Fruit fly (Drosophila melanogaster) whole organism, embryonic: ENCODE data around the gene CG1136.

Experiments used
- Blimp-1 ChIP-seq: fragments of 200-800 bp; sonication (Bioruptor generic); optimal IDR thresholded peaks from 3 replicates; lab custom pipeline; 2018; ENCODE audit warnings: missing biosample characterization, missing genetic modification characterization, mild to moderate bottlenecking, moderate library complexity, missing genetic modification reagents
- C15 ChIP-seq: fragments of 200-800 bp; sonication (Bioruptor generic); IDR thresholded peaks from 3 replicates; pipeline ENCODE4 v1.3.6; 2022; ENCODE audit warnings: missing biosample characterization, missing genetic modification characterization
- CG1024 ChIP-seq: fragments of 200-800 bp; sonication (Bioruptor generic); IDR thresholded peaks from 2 replicates; pipeline ENCODE4 v1.3.6; 2022; ENCODE audit warnings: missing biosample characterization, missing genetic modification characterization
- CG10565 ChIP-seq: fragments of 200-800 bp; sonication (Bioruptor generic); optimal IDR thresholded peaks from 3 replicates; lab custom pipeline; 2016; ENCODE audit warnings: missing biosample characterization, mild to moderate bottlenecking, missing genetic modification characterization
- CG11247 ChIP-seq: fragments of 200-800 bp; sonication (Bioruptor generic); IDR thresholded peaks from 2 replicates; pipeline ENCODE4 v1.3.6; 2022; ENCODE audit warnings: missing biosample characterization, missing genetic modification characterization
- CG13424 ChIP-seq: fragments of 200-800 bp; sonication (Bioruptor generic); optimal IDR thresholded peaks from 2 replicates; lab custom pipeline; 2019; ENCODE audit warnings: missing biosample characterization, mild to moderate bottlenecking, missing genetic modification characterization, moderate library complexity
- CG13624 ChIP-seq: fragments of 200-800 bp; sonication (Bioruptor generic); optimal IDR thresholded peaks from 2 replicates; lab custom pipeline; 2016; ENCODE audit warnings: missing biosample characterization, missing genetic modification characterization
- CG14860 ChIP-seq: fragments of 200-800 bp; sonication (Bioruptor generic); IDR thresholded peaks from 3 replicates; pipeline ENCODE4 v1.3.6; 2022; ENCODE audit warnings: missing biosample characterization, missing genetic modification characterization; ENCODE audit not compliant: partially characterized antibody
- CG17361 ChIP-seq: fragments of 200-800 bp; sonication (Bioruptor generic); IDR thresholded peaks from 3 replicates; pipeline ENCODE4 v1.3.6; 2022; ENCODE audit warnings: missing biosample characterization, missing genetic modification characterization
- CG2116 ChIP-seq: fragments of 200-800 bp; sonication (Bioruptor generic); optimal IDR thresholded peaks from 3 replicates; lab custom pipeline; 2018; ENCODE audit warnings: missing biosample characterization, mild to moderate bottlenecking, missing genetic modification characterization
- CG2202 ChIP-seq: fragments of 200-800 bp; sonication (Bioruptor generic); optimal IDR thresholded peaks from 2 replicates; lab custom pipeline; 2018; ENCODE audit warnings: missing biosample characterization, mild to moderate bottlenecking, missing genetic modification characterization
- CG3065 ChIP-seq: fragments of 200-800 bp; sonication (Bioruptor generic); optimal IDR thresholded peaks from 2 replicates; lab custom pipeline; 2016; ENCODE audit warnings: missing biosample characterization, missing genetic modification characterization
- CG33213 ChIP-seq: fragments of 200-800 bp; sonication (Bioruptor generic); optimal IDR thresholded peaks from 3 replicates; lab custom pipeline; 2016; ENCODE audit warnings: missing biosample characterization, missing genetic modification characterization
- CG4328 ChIP-seq: fragments of 200-800 bp; sonication (Bioruptor generic); optimal IDR thresholded peaks from 3 replicates; lab custom pipeline; 2017; ENCODE audit warnings: missing biosample characterization, missing genetic modification reagents, missing genetic modification characterization
- CG4404 ChIP-seq: fragments of 200-800 bp; sonication (Bioruptor generic); IDR thresholded peaks from 2 replicates; pipeline ENCODE4 v1.3.6; 2022; ENCODE audit warnings: missing biosample characterization, missing genetic modification characterization
- CG4617 ChIP-seq: fragments of 200-800 bp; sonication (Bioruptor generic); optimal IDR thresholded peaks from 3 replicates; lab custom pipeline; 2016; ENCODE audit warnings: missing biosample characterization, missing genetic modification characterization, borderline replicate concordance
- CG4820 ChIP-seq: fragments of 200-800 bp; sonication (Bioruptor generic); optimal IDR thresholded peaks from 3 replicates; lab custom pipeline; 2016; ENCODE audit warnings: missing biosample characterization, missing genetic modification characterization
- CG6765 ChIP-seq: fragments of 200-800 bp; sonication (Bioruptor generic); optimal IDR thresholded peaks from 3 replicates; lab custom pipeline; 2017; ENCODE audit warnings: missing biosample characterization, mild to moderate bottlenecking, missing genetic modification characterization
- CG7786 ChIP-seq: fragments of 200-800 bp; sonication (Bioruptor generic); optimal IDR thresholded peaks from 2 replicates; lab custom pipeline; 2016; ENCODE audit warnings: missing biosample characterization, missing genetic modification characterization
- CG8359 ChIP-seq: fragments of 200-800 bp; sonication (Bioruptor generic); optimal IDR thresholded peaks from 2 replicates; lab custom pipeline; 2017; ENCODE audit warnings: missing biosample characterization, mild to moderate bottlenecking, missing genetic modification characterization, borderline replicate concordance
- CG9932 ChIP-seq: fragments of 200-800 bp; sonication (Bioruptor generic); IDR thresholded peaks from 2 replicates; pipeline ENCODE4 v1.3.6; 2022; ENCODE audit warnings: missing biosample characterization, missing genetic modification characterization
- CkIIα-i1 ChIP-seq: fragments of 200-800 bp; sonication (Bioruptor generic); IDR thresholded peaks from 2 replicates; pipeline ENCODE4 v1.3.6; 2022; ENCODE audit warnings: missing biosample characterization, missing genetic modification characterization
- Dip2 ChIP-seq: fragments of 200-800 bp; sonication (Bioruptor generic); IDR thresholded peaks from 2 replicates; pipeline ENCODE4 v1.3.6; 2022; ENCODE audit warnings: missing biosample characterization, missing genetic modification characterization
- E2f1 ChIP-seq: fragments of 200-800 bp; sonication (Bioruptor generic); IDR thresholded peaks from 2 replicates; pipeline ENCODE4 v1.3.6; 2022; ENCODE audit warnings: missing biosample characterization, missing genetic modification characterization
- HLH4C ChIP-seq: fragments of 200-800 bp; sonication (Bioruptor generic); IDR thresholded peaks from 3 replicates; pipeline ENCODE4 v1.3.6; 2022; ENCODE audit warnings: missing biosample characterization, missing genetic modification characterization; ENCODE audit not compliant: partially characterized antibody
- Hr51 ChIP-seq, 2 experiments: fragments of 200-800 bp; sonication (Bioruptor generic); optimal IDR thresholded peaks; 2 replicates in 1 of 2; 3 replicates in 1 of 2; lab custom pipeline; 2016 to 2018; ENCODE audit warnings: missing biosample characterization in 2 of 2, missing genetic modification characterization in 2 of 2, mild to moderate bottlenecking in 1 of 2, moderate library complexity in 1 of 2
- Lhr ChIP-seq: fragments of 200-800 bp; sonication (Bioruptor generic); optimal IDR thresholded peaks from 3 replicates; lab custom pipeline; 2017; ENCODE audit warnings: mild to moderate bottlenecking, missing biosample characterization, missing genetic modification reagents, missing genetic modification characterization
- NFAT ChIP-seq: fragments of 200-800 bp; sonication (Bioruptor generic); IDR thresholded peaks from 2 replicates; pipeline ENCODE4 v1.3.6; 2022; ENCODE audit warnings: missing biosample characterization, missing genetic modification characterization
- Optix ChIP-seq: fragments of 200-800 bp; sonication (Bioruptor generic); IDR thresholded peaks from 3 replicates; pipeline ENCODE4 v1.3.6; 2022; ENCODE audit warnings: missing biosample characterization, missing genetic modification characterization
- Sry-β ChIP-seq: fragments of 200-800 bp; sonication (Bioruptor generic); optimal IDR thresholded peaks from 2 replicates; lab custom pipeline; 2018; ENCODE audit warnings: missing biosample characterization, mild to moderate bottlenecking, missing genetic modification characterization, moderate library complexity
- Sry-δ ChIP-seq: fragments of 200-800 bp; sonication (Bioruptor generic); optimal IDR thresholded peaks from 2 replicates; lab custom pipeline; 2016; ENCODE audit warnings: missing biosample characterization, missing genetic modification characterization
- bbx ChIP-seq: fragments of 200-800 bp; sonication (Bioruptor generic); IDR thresholded peaks from 2 replicates; pipeline ENCODE4 v1.3.6; 2022; ENCODE audit warnings: missing biosample characterization, missing genetic modification characterization; ENCODE audit not compliant: partially characterized antibody
- bigmax ChIP-seq: fragments of 200-800 bp; sonication (Bioruptor generic); optimal IDR thresholded peaks from 2 replicates; lab custom pipeline; 2018; ENCODE audit warnings: missing biosample characterization, mild to moderate bottlenecking, missing genetic modification characterization
- cg ChIP-seq: fragments of 200-800 bp; sonication (Bioruptor generic); optimal IDR thresholded peaks from 3 replicates; lab custom pipeline; 2019; ENCODE audit warnings: missing biosample characterization, mild to moderate bottlenecking, missing genetic modification characterization, moderate library complexity
- ci ChIP-seq: fragments of 200-800 bp; sonication (Bioruptor generic); IDR thresholded peaks from 3 replicates; pipeline ENCODE4 v1.3.6; 2022; ENCODE audit warnings: missing biosample characterization, missing genetic modification characterization
- dm ChIP-seq: fragments of 200-800 bp; sonication (Bioruptor generic); optimal IDR thresholded peaks from 3 replicates; lab custom pipeline; 2016; ENCODE audit warnings: missing biosample characterization, missing genetic modification characterization
- gsb-n ChIP-seq: fragments of 200-800 bp; sonication (Bioruptor generic); optimal IDR thresholded peaks from 3 replicates; lab custom pipeline; 2018; ENCODE audit warnings: missing biosample characterization, mild to moderate bottlenecking, missing genetic modification characterization
- her ChIP-seq: fragments of 200-800 bp; sonication (Bioruptor generic); optimal IDR thresholded peaks from 2 replicates; lab custom pipeline; 2016; ENCODE audit warnings: missing biosample characterization, missing genetic modification characterization
- inv ChIP-seq: fragments of 200-800 bp; sonication (Bioruptor generic); IDR thresholded peaks from 2 replicates; pipeline ENCODE4 v1.3.6; 2022; ENCODE audit warnings: missing biosample characterization, missing genetic modification characterization; ENCODE audit not compliant: partially characterized antibody
- jing ChIP-seq: fragments of 200-800 bp; sonication (Bioruptor generic); optimal IDR thresholded peaks from 2 replicates; lab custom pipeline; 2018; ENCODE audit warnings: missing biosample characterization, mild to moderate bottlenecking, missing genetic modification characterization
- kni ChIP-seq: fragments of 200-800 bp; sonication (Bioruptor generic); optimal IDR thresholded peaks from 3 replicates; lab custom pipeline; 2017; ENCODE audit warnings: mild to moderate bottlenecking, missing biosample characterization, missing genetic modification reagents, missing genetic modification characterization
- pfk ChIP-seq: fragments of 200-800 bp; sonication (Bioruptor generic); optimal IDR thresholded peaks from 2 replicates; lab custom pipeline; 2018; ENCODE audit warnings: missing biosample characterization, mild to moderate bottlenecking, missing genetic modification characterization, moderate library complexity
- ro ChIP-seq: fragments of 200-800 bp; sonication (Bioruptor generic); IDR thresholded peaks from 2 replicates; pipeline ENCODE4 v1.3.6; 2022; ENCODE audit warnings: missing biosample characterization, missing genetic modification characterization
- salm ChIP-seq: fragments of 200-800 bp; sonication (Bioruptor generic); optimal IDR thresholded peaks from 2 replicates; lab custom pipeline; 2018; ENCODE audit warnings: missing biosample characterization, mild to moderate bottlenecking, missing genetic modification characterization
- sisA ChIP-seq: fragments of 200-800 bp; sonication (Bioruptor generic); IDR thresholded peaks from 2 replicates; pipeline ENCODE4 v1.3.6; 2022; ENCODE audit warnings: missing biosample characterization, missing genetic modification characterization
- slou ChIP-seq: fragments of 200-800 bp; sonication (Bioruptor generic); optimal IDR thresholded peaks from 3 replicates; lab custom pipeline; 2016; ENCODE audit warnings: missing biosample characterization, missing genetic modification characterization
- stwl ChIP-seq: fragments of 200-800 bp; sonication (Bioruptor generic); optimal IDR thresholded peaks from 3 replicates; lab custom pipeline; 2018; ENCODE audit warnings: missing biosample characterization, mild to moderate bottlenecking, missing genetic modification characterization, moderate library complexity
- tll ChIP-seq, 2 experiments: fragments of 200-800 bp in 1 of 2; fragments of >200 bp in 1 of 2; sonication (Bioruptor generic) in 1 of 2; optimal IDR thresholded peaks; 2 replicates each; lab custom pipeline; 2017 to 2019; ENCODE audit warnings: missing biosample characterization in 2 of 2, missing genetic modification characterization in 2 of 2, mild to moderate bottlenecking in 1 of 2, moderate library complexity in 1 of 2
- zfh2 ChIP-seq: fragments of 200-800 bp; sonication (Bioruptor generic); optimal IDR thresholded peaks from 2 replicates; lab custom pipeline; 2016; ENCODE audit warnings: missing biosample characterization, missing genetic modification characterization

The CG1136 gene

dm6 chr3L:4108844-4109494 lies 62.6 kb downstream of the CG1136 start (continued):
- TF ChIP-seq inv (no peak), CG4328 (GFP tag; lab: Kevin White, UChicago) (peak; percentile 37), Lhr (GFP tag; lab: Kevin White, UChicago) (peak; percentile 37), CG11247 (GFP tag; lab: Robert Waterston, UW) (peak; percentile 33; the same call in 1 of the 2 replicates), pfk (no peak), HLH4C (no peak), stwl (tag; lab: Kevin White, UChicago) (no peak), kni (no peak), Sry-δ (GFP tag; lab: Kevin White, UChicago) (no peak), CG17361 (GFP tag; lab: Robert Waterston, UW) (peak; percentile 86), CG1024 (GFP tag; lab: Robert Waterston, UW) (no peak), zfh2 (GFP tag; lab: Kevin White, UChicago) (peak; percentile 31), CG4404 (peak; percentile 54; the same call in 1 of the 2 replicates), E2f1 (GFP tag; lab: Robert Waterston, UW) (peak; percentile 19; the same call in 1 of the 2 replicates), C15 (GFP tag; lab: Robert Waterston, UW) (no peak), sisA (GFP tag; lab: Robert Waterston, UW) (peak; percentile 58), Sry-β (GFP tag; lab: Kevin White, UChicago) (no peak), NFAT (peak; percentile 20; the same call in 1 of the 2 replicates), CG13624 (GFP tag; lab: Kevin White, UChicago) (peak; percentile 56), CG10565 (GFP tag; lab: Kevin White, UChicago) (peak; percentile 2), CG9932 (GFP tag; lab: Robert Waterston, UW) (peak; percentile 58; the same call in 1 of the 2 replicates), ci (GFP tag; lab: Robert Waterston, UW) (peak; percentile 78), her (peak; percentile 18), gsb-n (tag; lab: Kevin White, UChicago) (peak; percentile 67), CG14860 (GFP tag; lab: Robert Waterston, UW) (no peak), CG2116 (peak; percentile 23), CkIIα-i1 (GFP tag; lab: Robert Waterston, UW) (no peak), Dip2 (GFP tag; lab: Robert Waterston, UW) (no peak), jing (GFP tag; lab: Kevin White, UChicago) (no peak), CG3065 (GFP tag; lab: Kevin White, UChicago) (no peak), slou (GFP tag; lab: Kevin White, UChicago) (peak; percentile 20), Blimp-1 (GFP tag; lab: Kevin White, UChicago) (peak; percentile 66), CG8359 (GFP tag; lab: Kevin White, UChicago) (peak; percentile 41), bbx (GFP tag; lab: Robert Waterston, UW) (no peak), tll (GFP tag; optimal IDR thresholded peaks at IDR 0.05; lab: Kevin White, UChicago) (peak in 1 of 2 experiments; percentile 54), cg (GFP tag; lab: Kevin White, UChicago) (no peak), Optix (GFP tag; lab: Robert Waterston, UW) (peak; percentile 15; the same call in 1 of the 3 replicates), CG4820 (GFP tag; lab: Kevin White, UChicago) (peak; percentile 66), bigmax (GFP tag; lab: Kevin White, UChicago) (no peak), CG2202 (tag; lab: Kevin White, UChicago) (peak; percentile 48), ro (GFP tag; lab: Robert Waterston, UW) (peak; percentile 32; the same call in 1 of the 2 replicates), CG7786 (peak; percentile 54), salm (peak; percentile 46), CG4617 (peak; percentile 0), dm (GFP tag; lab: Kevin White, UChicago) (peak; percentile 26), CG33213 (GFP tag; lab: Kevin White, UChicago) (peak; percentile 63), CG6765 (GFP tag; lab: Kevin White, UChicago) (peak; percentile 58), CG13424 (tag; lab: Kevin White, UChicago) (peak; percentile 84), Hr51 (GFP tag; optimal IDR thresholded peaks at IDR 0.05; lab: Kevin White, UChicago) (peak; percentile 51 to 82)
